Worm (Caenorhabditis elegans) whole organism, early embryonic: ENCODE measurements around the gene nhr-196.

ENCODE experiments used
- aly-1 ChIP-seq: sonication (generic microtip); optimal IDR thresholded peaks from 2 replicates; lab custom pipeline; 2016; ENCODE audit warnings: missing genetic modification characterization, missing compliant biosample characterization
- ama-1 ChIP-seq: fragments of 150-350 bp; optimal IDR thresholded peaks from 2 replicates; lab custom pipeline; 2014
- ceh-13 ChIP-seq: fragments of 200-800 bp; sonication (Bioruptor generic); optimal IDR thresholded peaks from 2 replicates; lab custom pipeline; 2018; ENCODE audit warnings: mild to moderate bottlenecking, missing genetic modification characterization, missing compliant biosample characterization
- flt-1 ChIP-seq: fragments of 200-800 bp; sonication (Bioruptor generic); IDR thresholded peaks from 2 replicates; pipeline ENCODE4 v1.3.6; 2022; ENCODE audit warnings: missing genetic modification characterization, missing compliant biosample characterization
- hmbx-1 ChIP-seq: sonication (generic microtip); optimal IDR thresholded peaks from 2 replicates; lab custom pipeline; 2016; ENCODE audit warnings: mild to moderate bottlenecking, missing genetic modification characterization, missing compliant biosample characterization
- tbx-37 ChIP-seq: fragments of 200-800 bp; sonication (Bioruptor generic); conservative IDR thresholded peaks from 2 replicates; pipeline ENCODE4 v1.3.6; 2022; ENCODE audit warnings: missing genetic modification reagents, missing genetic modification characterization, missing compliant biosample characterization
- tra-4 ChIP-seq: sonication (generic microtip); optimal IDR thresholded peaks from 2 replicates; lab custom pipeline; 2017; ENCODE audit warnings: missing genetic modification characterization, missing compliant biosample characterization

DNA sequence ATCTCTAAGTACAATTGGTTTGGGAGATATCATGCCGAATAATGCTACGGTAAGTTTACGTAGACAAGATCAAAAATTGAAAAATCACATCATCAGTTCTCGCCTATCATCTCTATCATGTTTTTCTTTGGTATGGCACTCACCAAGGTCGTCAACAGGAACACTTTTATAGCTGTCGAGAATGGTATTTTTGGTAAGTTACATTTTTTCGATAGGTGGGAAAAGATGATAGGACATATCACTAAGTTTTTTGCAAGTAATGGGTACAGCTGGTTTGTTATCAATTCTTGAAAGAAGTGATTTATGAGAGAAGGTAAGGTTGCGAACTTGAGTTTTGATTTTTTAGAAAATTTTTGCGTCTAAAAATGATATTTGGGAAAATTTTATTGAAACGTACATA is 22.5 kb downstream of the nhr-196 start:
- TF ChIP-seq hmbx-1 (tag; lab: Kevin White, UChicago) (no peak), ama-1 (no peak), flt-1 (GFP tag; lab: Robert Waterston, UW) (no peak), tra-4 (tag; lab: Kevin White, UChicago) (no peak), aly-1 (no peak), ceh-13 (no peak), tbx-37 (GFP tag; lab: Robert Waterston, UW) (no peak)
